Fruit fly (Drosophila melanogaster) whole organism, embryonic: ENCODE measurements around the gene CG42535.
A peak's percentile ranks its signal among the peaks of the same experiment; 100 is the strongest.

Experiments
- CG10366 ChIP-seq: fragments of 200-800 bp; sonication (Bioruptor generic); IDR thresholded peaks from 2 replicates; pipeline ENCODE4 v1.3.6; 2022; ENCODE audit warnings: missing biosample characterization, missing genetic modification characterization
- CG10462 ChIP-seq: fragments of 200-800 bp; sonication (Bioruptor generic); optimal IDR thresholded peaks from 2 replicates; lab custom pipeline; 2016; ENCODE audit warnings: missing biosample characterization, missing genetic modification characterization
- CG10654 ChIP-seq: fragments of 200-800 bp; sonication (Bioruptor generic); optimal IDR thresholded peaks from 2 replicates; lab custom pipeline; 2016; ENCODE audit warnings: missing biosample characterization, missing genetic modification characterization
- CG11695 ChIP-seq: fragments of 200-800 bp; sonication (Bioruptor generic); IDR thresholded peaks from 3 replicates; pipeline ENCODE4 v1.3.6; 2022; ENCODE audit warnings: missing biosample characterization, missing genetic modification characterization
- CG12071 ChIP-seq: fragments of 200-800 bp; sonication (Bioruptor generic); optimal IDR thresholded peaks from 3 replicates; lab custom pipeline; 2018; ENCODE audit warnings: missing biosample characterization, mild to moderate bottlenecking, missing genetic modification characterization
- CG12219 ChIP-seq: fragments of 200-800 bp; sonication (Bioruptor generic); optimal IDR thresholded peaks from 3 replicates; lab custom pipeline; 2018; ENCODE audit warnings: missing biosample characterization, mild to moderate bottlenecking, missing genetic modification characterization
- CG14050 ChIP-seq: fragments of 200-800 bp; sonication (Bioruptor generic); IDR thresholded peaks from 3 replicates; pipeline ENCODE4 v1.3.6; 2022; ENCODE audit warnings: missing biosample characterization, missing genetic modification characterization
- CG1603 ChIP-seq: fragments of 200-800 bp; sonication (Bioruptor generic); optimal IDR thresholded peaks from 2 replicates; lab custom pipeline; 2019; ENCODE audit warnings: missing biosample characterization, mild to moderate bottlenecking, missing genetic modification characterization, moderate library complexity
- CG1792 ChIP-seq: fragments of 200-800 bp; sonication (Bioruptor generic); optimal IDR thresholded peaks from 2 replicates; lab custom pipeline; 2016; ENCODE audit warnings: missing biosample characterization, missing genetic modification characterization
- CG18011 ChIP-seq: fragments of 200-800 bp; sonication (Bioruptor generic); optimal IDR thresholded peaks from 2 replicates; lab custom pipeline; 2017; ENCODE audit warnings: missing biosample characterization, missing genetic modification characterization, mild to moderate bottlenecking, moderate library complexity, missing genotype
- CG32767 ChIP-seq: fragments of 200-800 bp; sonication (Bioruptor generic); IDR thresholded peaks from 2 replicates; pipeline ENCODE4 v1.3.6; 2022; ENCODE audit warnings: missing biosample characterization, missing genetic modification characterization
- CG33557 ChIP-seq: fragments of 200-800 bp; sonication (Bioruptor generic); optimal IDR thresholded peaks from 2 replicates; lab custom pipeline; 2019; ENCODE audit warnings: missing biosample characterization, mild to moderate bottlenecking, missing genetic modification characterization, moderate library complexity
- CG3407 ChIP-seq: fragments of 200-800 bp; sonication (Bioruptor generic); optimal IDR thresholded peaks from 2 replicates; lab custom pipeline; 2018; ENCODE audit warnings: missing biosample characterization, mild to moderate bottlenecking, missing genetic modification characterization
- CG4707 ChIP-seq: fragments of 200-800 bp; sonication (Bioruptor generic); optimal IDR thresholded peaks from 2 replicates; lab custom pipeline; 2018; ENCODE audit warnings: missing biosample characterization, mild to moderate bottlenecking, missing genetic modification characterization, moderate library complexity
- CG6813 ChIP-seq: fragments of 200-800 bp; sonication (Bioruptor generic); optimal IDR thresholded peaks from 2 replicates; lab custom pipeline; 2017; ENCODE audit warnings: missing biosample characterization, missing genetic modification characterization, mild to moderate bottlenecking, moderate library complexity, missing genetic modification reagents
- CG7963 ChIP-seq: fragments of 200-800 bp; sonication (Bioruptor generic); IDR thresholded peaks from 3 replicates; pipeline ENCODE4 v1.3.6; 2022; ENCODE audit warnings: missing biosample characterization, missing genetic modification characterization; ENCODE audit not compliant: partially characterized antibody
- D ChIP-seq, 2 experiments: fragments of 200-800 bp in 1 of 2; fragments of >200 bp in 1 of 2; sonication (Bioruptor generic) in 1 of 2; optimal IDR thresholded peaks; 2 replicates in 1 of 2; 3 replicates in 1 of 2; lab custom pipeline; 2017; ENCODE audit warnings: mild to moderate bottlenecking in 1 of 2, missing biosample characterization in 1 of 2, missing genetic modification characterization in 1 of 2, missing genetic modification reagents in 1 of 2
- D19A ChIP-seq: fragments of 200-800 bp; optimal IDR thresholded peaks from 3 replicates; lab custom pipeline; 2019; ENCODE audit warnings: missing biosample characterization, mild to moderate bottlenecking, missing genetic modification characterization, moderate library complexity
- D19B ChIP-seq: fragments of 200-800 bp; sonication (Bioruptor generic); optimal IDR thresholded peaks from 2 replicates; lab custom pipeline; 2017; ENCODE audit warnings: missing biosample characterization, mild to moderate bottlenecking, missing genetic modification characterization
- Dll ChIP-seq: fragments of 200-800 bp; sonication (Bioruptor generic); IDR thresholded peaks from 4 replicates; pipeline ENCODE4 v1.3.6; 2022; ENCODE audit warnings: missing biosample characterization, missing genetic modification characterization; ENCODE audit not compliant: partially characterized antibody
- E2f2 ChIP-seq: fragments of 200-800 bp; sonication (Bioruptor generic); IDR thresholded peaks from 2 replicates; pipeline ENCODE4 v1.3.6; 2022; ENCODE audit warnings: missing biosample characterization, missing genetic modification characterization
- HLH3B ChIP-seq: fragments of 200-800 bp; sonication (Bioruptor generic); IDR thresholded peaks from 2 replicates; pipeline ENCODE4 v1.3.6; 2022; ENCODE audit warnings: missing biosample characterization, missing genetic modification characterization
- HmgZ ChIP-seq: fragments of 200-800 bp; sonication (Bioruptor generic); optimal IDR thresholded peaks from 2 replicates; lab custom pipeline; 2018; ENCODE audit warnings: missing biosample characterization, mild to moderate bottlenecking, missing genetic modification characterization
- NC2β ChIP-seq: fragments of 200-800 bp; sonication (Bioruptor generic); optimal IDR thresholded peaks from 2 replicates; lab custom pipeline; 2016; ENCODE audit warnings: missing biosample characterization, missing genetic modification characterization
- PHDP ChIP-seq: fragments of 200-800 bp; sonication (Bioruptor generic); optimal IDR thresholded peaks from 3 replicates; lab custom pipeline; 2018; ENCODE audit warnings: missing biosample characterization, mild to moderate bottlenecking, missing genetic modification characterization, moderate library complexity
- Ravus ChIP-seq: fragments of 200-800 bp; sonication (Bioruptor generic); IDR thresholded peaks from 2 replicates; pipeline ENCODE4 v1.3.6; 2022; ENCODE audit warnings: missing biosample characterization, missing genetic modification characterization
- aop ChIP-seq: fragments of 200-800 bp; sonication (Bioruptor generic); IDR thresholded peaks from 2 replicates; pipeline ENCODE4 v1.3.6; 2022; ENCODE audit warnings: missing biosample characterization, missing genetic modification characterization
- bigmax ChIP-seq: fragments of 200-800 bp; sonication (Bioruptor generic); optimal IDR thresholded peaks from 2 replicates; lab custom pipeline; 2018; ENCODE audit warnings: missing biosample characterization, mild to moderate bottlenecking, missing genetic modification characterization
- bowl ChIP-seq: fragments of 200-800 bp; sonication (Bioruptor generic); IDR thresholded peaks from 2 replicates; pipeline ENCODE4 v1.3.6; 2022; ENCODE audit warnings: missing biosample characterization, missing genetic modification characterization
- cg ChIP-seq: fragments of 200-800 bp; sonication (Bioruptor generic); optimal IDR thresholded peaks from 3 replicates; lab custom pipeline; 2019; ENCODE audit warnings: missing biosample characterization, mild to moderate bottlenecking, missing genetic modification characterization, moderate library complexity
- crol ChIP-seq: fragments of 200-800 bp; sonication (Bioruptor generic); IDR thresholded peaks from 2 replicates; pipeline ENCODE4 v1.3.6; 2022; ENCODE audit warnings: missing biosample characterization, missing genetic modification characterization
- ewg ChIP-seq: fragments of 200-800 bp; sonication (Bioruptor generic); optimal IDR thresholded peaks from 3 replicates; lab custom pipeline; 2017; ENCODE audit warnings: mild to moderate bottlenecking, missing biosample characterization, missing genetic modification reagents, missing genetic modification characterization
- fd64A ChIP-seq: fragments of 200-800 bp; sonication (Bioruptor generic); optimal IDR thresholded peaks from 3 replicates; lab custom pipeline; 2018; ENCODE audit warnings: missing biosample characterization, mild to moderate bottlenecking, missing genetic modification characterization
- hbn ChIP-seq: fragments of 200-800 bp; sonication (Bioruptor generic); IDR thresholded peaks from 2 replicates; pipeline ENCODE4 v1.3.6; 2022; ENCODE audit warnings: missing biosample characterization, missing genetic modification characterization; ENCODE audit not compliant: partially characterized antibody
- inv ChIP-seq: fragments of 200-800 bp; sonication (Bioruptor generic); IDR thresholded peaks from 2 replicates; pipeline ENCODE4 v1.3.6; 2022; ENCODE audit warnings: missing biosample characterization, missing genetic modification characterization; ENCODE audit not compliant: partially characterized antibody
- lbe ChIP-seq: fragments of 200-800 bp; sonication (Bioruptor generic); optimal IDR thresholded peaks from 2 replicates; lab custom pipeline; 2016; ENCODE audit warnings: missing biosample characterization, mild to moderate bottlenecking, missing genetic modification characterization
- oc ChIP-seq: fragments of 200-800 bp; sonication (Bioruptor generic); optimal IDR thresholded peaks from 2 replicates; lab custom pipeline; 2018; ENCODE audit warnings: missing biosample characterization, mild to moderate bottlenecking, missing genetic modification characterization, moderate library complexity
- org-1 ChIP-seq: fragments of 200-800 bp; sonication (Bioruptor generic); optimal IDR thresholded peaks from 2 replicates; lab custom pipeline; 2017; ENCODE audit warnings: missing biosample characterization, missing genetic modification characterization
- pnt ChIP-seq: fragments of 200-800 bp; sonication (Bioruptor generic); optimal IDR thresholded peaks from 3 replicates; lab custom pipeline; 2016; ENCODE audit warnings: missing biosample characterization, missing genetic modification characterization
- ro ChIP-seq: fragments of 200-800 bp; sonication (Bioruptor generic); IDR thresholded peaks from 2 replicates; pipeline ENCODE4 v1.3.6; 2022; ENCODE audit warnings: missing biosample characterization, missing genetic modification characterization
- row ChIP-seq: fragments of 200-800 bp; sonication (Bioruptor generic); IDR thresholded peaks from 3 replicates; pipeline ENCODE4 v1.3.6; 2022; ENCODE audit warnings: missing biosample characterization, missing genetic modification characterization
- slou ChIP-seq: fragments of 200-800 bp; sonication (Bioruptor generic); optimal IDR thresholded peaks from 3 replicates; lab custom pipeline; 2016; ENCODE audit warnings: missing biosample characterization, missing genetic modification characterization
- ssp ChIP-seq: fragments of 200-800 bp; sonication (Bioruptor generic); IDR thresholded peaks from 2 replicates; pipeline ENCODE4 v1.3.6; 2022; ENCODE audit warnings: missing biosample characterization, missing genetic modification characterization
- sug ChIP-seq: fragments of 200-800 bp; optimal IDR thresholded peaks from 2 replicates; lab custom pipeline; 2019; ENCODE audit warnings: missing biosample characterization, mild to moderate bottlenecking, missing genetic modification characterization, moderate library complexity
- tap ChIP-seq: fragments of 200-800 bp; optimal IDR thresholded peaks from 3 replicates; lab custom pipeline; 2019; ENCODE audit warnings: missing biosample characterization, mild to moderate bottlenecking, missing genetic modification characterization, moderate library complexity
- tna ChIP-seq: fragments of 200-800 bp; sonication (Bioruptor generic); IDR thresholded peaks from 2 replicates; pipeline ENCODE4 v1.3.6; 2022; ENCODE audit warnings: missing biosample characterization, missing genetic modification characterization; ENCODE audit not compliant: partially characterized antibody
- trh ChIP-seq: fragments of 200-800 bp; sonication (Bioruptor generic); optimal IDR thresholded peaks from 2 replicates; lab custom pipeline; 2016; ENCODE audit warnings: missing biosample characterization, missing genetic modification characterization
- twi ChIP-seq: fragments of 200-800 bp; optimal IDR thresholded peaks from 2 replicates; lab custom pipeline; 2019; ENCODE audit warnings: missing biosample characterization, mild to moderate bottlenecking, missing genetic modification characterization, moderate library complexity
- zfh2 ChIP-seq: fragments of 200-800 bp; sonication (Bioruptor generic); optimal IDR thresholded peaks from 2 replicates; lab custom pipeline; 2016; ENCODE audit warnings: missing biosample characterization, missing genetic modification characterization

CG42535 gene

DNA sequence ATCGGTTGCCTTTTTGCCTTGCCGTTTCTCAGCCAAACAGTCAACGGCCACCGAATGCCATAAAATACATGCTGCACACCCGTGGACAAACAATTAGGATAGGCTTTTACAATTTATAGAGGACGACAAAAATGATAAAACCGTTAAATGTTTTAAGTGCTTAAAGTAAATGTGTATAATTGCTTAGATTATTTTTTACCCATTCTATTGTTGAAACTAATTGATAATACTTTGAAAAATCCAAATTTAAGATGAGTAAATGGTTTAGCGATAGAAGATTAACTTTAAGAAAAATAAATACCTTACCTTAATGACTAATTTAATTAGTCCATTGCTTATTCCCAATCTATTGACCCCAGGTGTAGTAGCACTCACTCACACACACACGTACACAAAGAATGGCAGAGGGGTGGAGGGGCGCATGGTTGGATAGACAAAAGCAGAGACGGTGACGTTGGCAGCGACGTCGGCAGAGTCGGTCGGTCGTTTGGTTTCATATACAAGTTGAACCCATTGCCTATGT is 47.9 kb upstream of the CG42535 start (continued):
- TF ChIP-seq Dll (no peak), ewg (GFP tag; lab: Kevin White, UChicago) (peak; percentile 85), CG1603 (tag; lab: Kevin White, UChicago) (peak; percentile 85), zfh2 (GFP tag; lab: Kevin White, UChicago) (peak; percentile 90), CG12071 (GFP tag; lab: Kevin White, UChicago) (peak; percentile 87), CG10654 (peak; percentile 83), D19B (peak; percentile 83), Ravus (GFP tag; lab: Robert Waterston, UW) (peak; percentile 83), pnt (GFP tag; lab: Kevin White, UChicago) (peak; percentile 91), trh (peak; percentile 85), slou (GFP tag; lab: Kevin White, UChicago) (peak; percentile 72), ro (GFP tag; lab: Robert Waterston, UW) (peak; percentile 93; the same call in 1 of the 2 replicates), hbn (GFP tag; lab: Robert Waterston, UW) (no peak), PHDP (tag; lab: Kevin White, UChicago) (peak; percentile 94), CG10462 (peak; percentile 80), CG32767 (peak; percentile 94), HLH3B (GFP tag; lab: Robert Waterston, UW) (peak; percentile 93), D19A (tag; lab: Kevin White, UChicago) (peak; percentile 93), twi (peak; percentile 87), fd64A (GFP tag; lab: Kevin White, UChicago) (peak; percentile 82), crol (GFP tag; lab: Robert Waterston, UW) (peak; percentile 97), D (optimal IDR thresholded peaks at IDR 0.05; lab: Kevin White, UChicago) (no peak), D (GFP tag; optimal IDR thresholded peaks at IDR 0.05; lab: Kevin White, UChicago) (peak; percentile 96), bigmax (GFP tag; lab: Kevin White, UChicago) (peak; percentile 57), cg (GFP tag; lab: Kevin White, UChicago) (peak; percentile 90), CG6813 (GFP tag; lab: Kevin White, UChicago) (peak; percentile 89), CG4707 (GFP tag; lab: Kevin White, UChicago) (peak; percentile 80), CG12219 (GFP tag; lab: Kevin White, UChicago) (peak; percentile 91), aop (GFP tag; lab: Robert Waterston, UW) (no peak), CG33557 (GFP tag; lab: Kevin White, UChicago) (peak; percentile 91), oc (peak; percentile 92), CG18011 (peak; percentile 79), NC2β (GFP tag; lab: Kevin White, UChicago) (peak; percentile 82), tap (peak; percentile 93), inv (GFP tag; lab: Robert Waterston, UW) (no peak), sug (tag; lab: Kevin White, UChicago) (peak; percentile 91), ssp (peak; percentile 85), CG11695 (GFP tag; lab: Robert Waterston, UW) (peak; percentile 98), bowl (peak; percentile 85), CG1792 (GFP tag; lab: Kevin White, UChicago) (peak; percentile 86), CG3407 (GFP tag; lab: Kevin White, UChicago) (peak; percentile 94), row (peak; percentile 97), org-1 (GFP tag; lab: Kevin White, UChicago) (peak; percentile 98), E2f2 (peak; percentile 80; the same call in 1 of the 2 replicates), CG14050 (GFP tag; lab: Robert Waterston, UW) (peak; percentile 88), CG10366 (GFP tag; lab: Robert Waterston, UW) (peak; percentile 90), CG7963 (GFP tag; lab: Robert Waterston, UW) (no peak), HmgZ (peak; percentile 94), lbe (GFP tag; lab: Kevin White, UChicago) (no peak), tna (GFP tag; lab: Robert Waterston, UW) (no peak)
